Fruit fly (Drosophila melanogaster): ENCODE data around the gene alpha-Man-Ib.

alpha-Man-Ib gene

dm6 chr3R:29063207-29063920, 49.3 kb downstream of the alpha-Man-Ib start (continued):
- TF ChIP-seq CG12769 (tag; optimal IDR thresholded peaks at IDR 0.05) = peak; percentile 61
- no peak for TF ChIP-seq sens-2 (GFP tag; IDR thresholded peaks at IDR 0.05)
- TF ChIP-seq CG3995 (GFP tag; optimal IDR thresholded peaks at IDR 0.05) = no peak
- no peak for TF ChIP-seq Hr78 (GFP tag; optimal IDR thresholded peaks at IDR 0.05)
- TF ChIP-seq stwl (tag; optimal IDR thresholded peaks at IDR 0.05) = peak; percentile 22
- no peak for TF ChIP-seq Atf-2 (GFP tag; optimal IDR thresholded peaks at IDR 0.05)
- peak; percentile 84 for TF ChIP-seq CG18262 (tag; optimal IDR thresholded peaks at IDR 0.05)
- TF ChIP-seq corto (GFP tag; optimal IDR thresholded peaks at IDR 0.05) = no peak
- TF ChIP-seq org-1 (GFP tag; optimal IDR thresholded peaks at IDR 0.05) = peak; percentile 49
- no peak for TF ChIP-seq danr (GFP tag; IDR thresholded peaks at IDR 0.05)
- no peak for TF ChIP-seq pnt (GFP tag; optimal IDR thresholded peaks at IDR 0.05)
- peak; percentile 50 for TF ChIP-seq Hsf (GFP tag; optimal IDR thresholded peaks at IDR 0.05)
- no peak for TF ChIP-seq Dbx (GFP tag; IDR thresholded peaks at IDR 0.05)
- no peak for TF ChIP-seq hkb (optimal IDR thresholded peaks at IDR 0.05)
- no peak for TF ChIP-seq hkb (GFP tag; IDR thresholded peaks at IDR 0.05)
- peak; percentile 4 for TF ChIP-seq CG8359 (GFP tag; optimal IDR thresholded peaks at IDR 0.05; ENCODE audit: borderline replicate concordance)
- TF ChIP-seq tx (GFP tag; optimal IDR thresholded peaks at IDR 0.05) = peak; percentile 28
- no peak for TF ChIP-seq E2f2 (GFP tag; IDR thresholded peaks at IDR 0.05)
- TF ChIP-seq gro (GFP tag; optimal IDR thresholded peaks at IDR 0.05) = peak; percentile 63
- peak; percentile 87 for TF ChIP-seq CG15269 (tag; optimal IDR thresholded peaks at IDR 0.05)
- no peak for TF ChIP-seq CG34422 (GFP tag; IDR thresholded peaks at IDR 0.05)
- peak; percentile 31 for TF ChIP-seq eyg (GFP tag; optimal IDR thresholded peaks at IDR 0.05)
- no peak for TF ChIP-seq Hmx (GFP tag; optimal IDR thresholded peaks at IDR 0.05)
- peak; percentile 16 for TF ChIP-seq CG7786 (GFP tag; optimal IDR thresholded peaks at IDR 0.05)
- peak in 1 of 2 experiments; percentile 73 for TF ChIP-seq bsh (GFP tag; optimal IDR thresholded peaks at IDR 0.05)
- no peak for TF ChIP-seq CG15479 (GFP tag; optimal IDR thresholded peaks at IDR 0.05)
- TF ChIP-seq HHEX (GFP tag; optimal IDR thresholded peaks at IDR 0.05) = peak; percentile 57
- no peak for TF ChIP-seq CG6813 (GFP tag; optimal IDR thresholded peaks at IDR 0.05)
- TF ChIP-seq h (optimal IDR thresholded peaks at IDR 0.05) = no peak
- TF ChIP-seq CG8290 (GFP tag; optimal IDR thresholded peaks at IDR 0.05) = no peak
- peak in 1 of 2 experiments; percentile 79 for TF ChIP-seq CG8290 (tag; optimal IDR thresholded peaks at IDR 0.05)
- no peak for TF ChIP-seq ash1 (GFP tag; optimal IDR thresholded peaks at IDR 0.05)
- TF ChIP-seq kni (GFP tag; optimal IDR thresholded peaks at IDR 0.05) = no peak
- TF ChIP-seq fd102C (GFP tag; optimal IDR thresholded peaks at IDR 0.05) = no peak
- TF ChIP-seq H15 (GFP tag; IDR thresholded peaks at IDR 0.05) = no peak
- TF ChIP-seq Optix (GFP tag; IDR thresholded peaks at IDR 0.05) = no peak
- no peak for TF ChIP-seq CG11696 (GFP tag; IDR thresholded peaks at IDR 0.05)
- no peak for TF ChIP-seq CG4360 (GFP tag; IDR thresholded peaks at IDR 0.05)
- peak; percentile 57 for TF ChIP-seq az2 (GFP tag; optimal IDR thresholded peaks at IDR 0.05)
- peak; percentile 83 for TF ChIP-seq Sox102F (GFP tag; optimal IDR thresholded peaks at IDR 0.05)
- TF ChIP-seq Awh (GFP tag; IDR thresholded peaks at IDR 0.05) = no peak
- no peak; the same call in 1 of the 2 replicates for TF ChIP-seq onecut (GFP tag; IDR thresholded peaks at IDR 0.05)
- peak; percentile 89 for TF ChIP-seq Med (GFP tag)
- TF ChIP-seq trh (GFP tag; optimal IDR thresholded peaks at IDR 0.05) = no peak
- TF ChIP-seq ara (GFP tag; IDR thresholded peaks at IDR 0.05) = no peak
- TF ChIP-seq bbx (GFP tag; IDR thresholded peaks at IDR 0.05; ENCODE audit: partially characterized antibody) = no peak
- TF ChIP-seq MESR4 (GFP tag; optimal IDR thresholded peaks at IDR 0.05) = peak; percentile 77
- no peak for TF ChIP-seq sd (tag; optimal IDR thresholded peaks at IDR 0.05)
- no peak for TF ChIP-seq ac (GFP tag; optimal IDR thresholded peaks at IDR 0.05)
- no peak for TF ChIP-seq CG31365 (tag; optimal IDR thresholded peaks at IDR 0.05)
- no peak for TF ChIP-seq CG11560 (tag; IDR thresholded peaks at IDR 0.05)
